Worm (Caenorhabditis elegans): ENCODE results near the gene sur-5.

Gene sur-5

ce11 chrX:7284724-7285184 lies 20.6 kb downstream of the sur-5 start:
- TF ChIP-seq ref-1 (GFP tag; conservative IDR thresholded peaks at IDR 0.05) (no peak), klf-2 (GFP tag; conservative IDR thresholded peaks at IDR 0.05) (no peak), ztf-23 (GFP tag; IDR thresholded peaks at IDR 0.05) (no peak), cog-1 (tag; optimal IDR thresholded peaks at IDR 0.05) (no peak), ztf-29 (GFP tag; IDR thresholded peaks at IDR 0.05) (no peak), T22C8.4 (GFP tag; IDR thresholded peaks at IDR 0.05) (no peak), tab-1 (GFP tag; IDR thresholded peaks at IDR 0.05) (no peak), med-1 (GFP tag; optimal IDR thresholded peaks at IDR 0.05; ENCODE audit: insufficient read depth) (no peak), flt-1 (GFP tag; IDR thresholded peaks at IDR 0.05) (no peak)

ce11 chrX:7283136-7283535 lies 22.2 kb downstream of the sur-5 start:
- TF ChIP-seq tab-1 (GFP tag; IDR thresholded peaks at IDR 0.05), result no peak

ce11 chrX:7281347-7281746 lies 24.0 kb downstream of the sur-5 start:
- no peak for TF ChIP-seq ztf-29 (GFP tag; IDR thresholded peaks at IDR 0.05)
- TF ChIP-seq tab-1 (GFP tag; IDR thresholded peaks at IDR 0.05), result no peak
- no peak for TF ChIP-seq med-1 (GFP tag; optimal IDR thresholded peaks at IDR 0.05; ENCODE audit: insufficient read depth)
- TF ChIP-seq ref-1 (GFP tag; conservative IDR thresholded peaks at IDR 0.05), result no peak
- no peak for TF ChIP-seq ztf-23 (GFP tag; IDR thresholded peaks at IDR 0.05)
- TF ChIP-seq T22C8.4 (GFP tag; IDR thresholded peaks at IDR 0.05), result no peak
- no peak for TF ChIP-seq flt-1 (GFP tag; IDR thresholded peaks at IDR 0.05)
- no peak for TF ChIP-seq klf-2 (GFP tag; conservative IDR thresholded peaks at IDR 0.05)
- no peak for TF ChIP-seq cog-1 (tag; optimal IDR thresholded peaks at IDR 0.05)

- no peak for TF ChIP-seq tab-1 (GFP tag; IDR thresholded peaks at IDR 0.05)
- TF ChIP-seq med-1 (GFP tag; optimal IDR thresholded peaks at IDR 0.05; ENCODE audit: insufficient read depth), result no peak
- no peak for TF ChIP-seq klf-2 (GFP tag; conservative IDR thresholded peaks at IDR 0.05)
- no peak for TF ChIP-seq T22C8.4 (GFP tag; IDR thresholded peaks at IDR 0.05)
- TF ChIP-seq ref-1 (GFP tag; conservative IDR thresholded peaks at IDR 0.05), result no peak
- TF ChIP-seq ztf-23 (GFP tag; IDR thresholded peaks at IDR 0.05), result no peak
- TF ChIP-seq ztf-29 (GFP tag; IDR thresholded peaks at IDR 0.05), result no peak
- no peak for TF ChIP-seq cog-1 (tag; optimal IDR thresholded peaks at IDR 0.05)
- TF ChIP-seq flt-1 (GFP tag; IDR thresholded peaks at IDR 0.05), result no peak
Measured at ce11 chrX:7279671-7280389, 25.5 kb downstream of the sur-5 start, which contains the start of gene unc-10. TSS of gene unc-10 (minus strand) at chrX:7280322.

ce11 chrX:7278095-7278494 lies 27.3 kb downstream of the sur-5 start:
- TF ChIP-seq klf-2 (GFP tag; conservative IDR thresholded peaks at IDR 0.05), result no peak
- no peak for TF ChIP-seq ztf-23 (GFP tag; IDR thresholded peaks at IDR 0.05)
- TF ChIP-seq flt-1 (GFP tag; IDR thresholded peaks at IDR 0.05), result no peak
- TF ChIP-seq ref-1 (GFP tag; conservative IDR thresholded peaks at IDR 0.05), result no peak
- TF ChIP-seq med-1 (GFP tag; optimal IDR thresholded peaks at IDR 0.05; ENCODE audit: insufficient read depth), result no peak
- no peak for TF ChIP-seq T22C8.4 (GFP tag; IDR thresholded peaks at IDR 0.05)
- TF ChIP-seq tab-1 (GFP tag; IDR thresholded peaks at IDR 0.05), result no peak
- no peak for TF ChIP-seq cog-1 (tag; optimal IDR thresholded peaks at IDR 0.05)
- TF ChIP-seq ztf-29 (GFP tag; IDR thresholded peaks at IDR 0.05), result no peak

- TF ChIP-seq klf-2 (GFP tag; conservative IDR thresholded peaks at IDR 0.05) (no peak), ref-1 (GFP tag; conservative IDR thresholded peaks at IDR 0.05) (no peak), ztf-23 (GFP tag; IDR thresholded peaks at IDR 0.05) (no peak)
Measured at ce11 chrX:7271968-7272367, 33.4 kb downstream of the sur-5 start, which contains the start of gene F46H5.11. TSS of gene F46H5.11 (minus strand) at chrX:7272068.

ce11 chrX:7269379-7269778 lies 36.0 kb downstream of the sur-5 start, which contains the start of gene grd-7:
TSS of gene grd-7 (minus strand) at chrX:7269479.
- TF ChIP-seq flt-1 (GFP tag; IDR thresholded peaks at IDR 0.05) (no peak), tab-1 (GFP tag; IDR thresholded peaks at IDR 0.05) (no peak), T22C8.4 (GFP tag; IDR thresholded peaks at IDR 0.05) (no peak), klf-2 (GFP tag; conservative IDR thresholded peaks at IDR 0.05) (no peak), ztf-23 (GFP tag; IDR thresholded peaks at IDR 0.05) (no peak), ztf-29 (GFP tag; IDR thresholded peaks at IDR 0.05) (no peak), ref-1 (GFP tag; conservative IDR thresholded peaks at IDR 0.05) (no peak), med-1 (GFP tag; optimal IDR thresholded peaks at IDR 0.05; ENCODE audit: insufficient read depth) (no peak), cog-1 (tag; optimal IDR thresholded peaks at IDR 0.05) (no peak)

- TF ChIP-seq cog-1 (tag; optimal IDR thresholded peaks at IDR 0.05) (no peak), ztf-23 (GFP tag; IDR thresholded peaks at IDR 0.05) (no peak), ref-1 (GFP tag; conservative IDR thresholded peaks at IDR 0.05) (no peak), med-1 (GFP tag; optimal IDR thresholded peaks at IDR 0.05; ENCODE audit: insufficient read depth) (no peak), flt-1 (GFP tag; IDR thresholded peaks at IDR 0.05) (no peak), tab-1 (GFP tag; IDR thresholded peaks at IDR 0.05) (no peak)
Measured at ce11 chrX:7268965-7269364, 36.4 kb downstream of the sur-5 start.

- TF ChIP-seq flt-1 (GFP tag; IDR thresholded peaks at IDR 0.05) (no peak), tab-1 (GFP tag; IDR thresholded peaks at IDR 0.05) (no peak), klf-2 (GFP tag; conservative IDR thresholded peaks at IDR 0.05) (no peak), ztf-29 (GFP tag; IDR thresholded peaks at IDR 0.05) (no peak), cog-1 (tag; optimal IDR thresholded peaks at IDR 0.05) (no peak), ref-1 (GFP tag; conservative IDR thresholded peaks at IDR 0.05) (no peak), T22C8.4 (GFP tag; IDR thresholded peaks at IDR 0.05) (no peak), ztf-23 (GFP tag; IDR thresholded peaks at IDR 0.05) (no peak), med-1 (GFP tag; optimal IDR thresholded peaks at IDR 0.05; ENCODE audit: insufficient read depth) (no peak)
Measured at ce11 chrX:7265348-7265747, 40.0 kb downstream of the sur-5 start, which contains the start of gene F46H5.2. TSS of gene F46H5.2 (plus strand) at chrX:7265648.
